Worm (Caenorhabditis elegans) whole organism, L3 larva: ENCODE data around the gene T04H1.13.

Source experiments
- egl-5 ChIP-seq: fragments of 150-350 bp; optimal IDR thresholded peaks from 2 replicates; lab custom pipeline; 2017; ENCODE audit warnings: missing biosample characterization, missing genetic modification reagents, missing genetic modification characterization, inconsistent platforms
- elt-2 ChIP-seq: sonication (generic microtip); optimal IDR thresholded peaks from 2 replicates; lab custom pipeline; 2016; ENCODE audit warnings: missing genetic modification reagents, mild to moderate bottlenecking, missing genetic modification characterization, missing compliant biosample characterization
- fkh-10 ChIP-seq: sonication (generic microtip); optimal IDR thresholded peaks from 2 replicates; lab custom pipeline; 2017; ENCODE audit warnings: missing biosample characterization, missing genetic modification reagents, missing genetic modification characterization
- jun-1 ChIP-seq: fragments of 150-350 bp; optimal IDR thresholded peaks from 2 replicates; lab custom pipeline; 2014; ENCODE audit warnings: missing biosample characterization, missing genetic modification reagents, missing genetic modification characterization
- nhr-11 ChIP-seq: fragments of 150-350 bp; optimal IDR thresholded peaks from 2 replicates; lab custom pipeline; 2014; ENCODE audit warnings: missing biosample characterization, missing genetic modification characterization
- nhr-12 ChIP-seq: fragments of 150-350 bp; optimal IDR thresholded peaks from 2 replicates; lab custom pipeline; 2014; ENCODE audit warnings: missing biosample characterization, missing genetic modification characterization
- nhr-43 ChIP-seq: sonication (generic microtip); optimal IDR thresholded peaks from 2 replicates; lab custom pipeline; 2016; ENCODE audit warnings: mild to moderate bottlenecking, missing genetic modification characterization, missing compliant biosample characterization; ENCODE audit not compliant: poor library complexity, severe bottlenecking
- nhr-76 ChIP-seq: fragments of 150-350 bp; sonication (generic microtip); optimal IDR thresholded peaks from 5 replicates; lab custom pipeline; 2014; ENCODE audit warnings: missing biosample characterization, missing genetic modification characterization
- pha-4 ChIP-seq: fragments of 150-350 bp; optimal IDR thresholded peaks from 2 replicates; lab custom pipeline; 2014; ENCODE audit warnings: missing biosample characterization, missing genetic modification reagents, missing genetic modification characterization
- unc-39 ChIP-seq: sonication (generic microtip); optimal IDR thresholded peaks from 4 replicates; lab custom pipeline; 2017; ENCODE audit warnings: missing biosample characterization, missing genetic modification characterization
- ztf-11 ChIP-seq: fragments of 150-350 bp; optimal IDR thresholded peaks from 2 replicates; lab custom pipeline; 2014; ENCODE audit warnings: missing biosample characterization, missing genetic modification characterization

The T04H1.13 gene

DNA sequence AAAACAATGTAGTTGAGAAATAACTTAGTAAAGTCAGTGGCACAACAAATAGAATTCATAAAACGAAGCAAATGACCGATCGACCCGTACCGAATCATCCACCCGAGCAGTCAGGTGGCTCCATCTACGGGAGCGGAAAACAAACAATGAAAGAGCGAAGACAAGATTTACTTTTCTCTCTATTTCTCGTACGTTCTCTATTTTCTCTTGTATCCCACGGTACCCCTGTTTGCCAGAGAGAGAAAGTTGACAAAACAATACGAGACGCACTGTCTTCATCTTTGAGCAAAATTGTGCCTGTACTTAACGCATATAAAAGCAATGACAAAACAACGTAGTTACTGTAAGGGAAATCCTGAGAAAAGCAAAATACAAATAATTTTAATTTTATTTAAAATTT lies 48.2 kb downstream of the T04H1.13 start:
- no peak for TF ChIP-seq unc-39
- TF ChIP-seq pha-4 (tag; lab: Kevin White, UChicago), result peak; percentile 89
- TF ChIP-seq ztf-11 (tag; lab: Kevin White, UChicago), result no peak
- no peak for TF ChIP-seq nhr-76
- TF ChIP-seq jun-1 (tag; lab: Kevin White, UChicago), result no peak
- TF ChIP-seq nhr-43 (tag; lab: Kevin White, UChicago), result no peak
- no peak for TF ChIP-seq elt-2 (tag; lab: Kevin White, UChicago)

- TF ChIP-seq nhr-12 (tag; lab: Kevin White, UChicago) (no peak), pha-4 (tag; lab: Kevin White, UChicago) (peak; percentile 43), egl-5 (tag; lab: Kevin White, UChicago) (no peak), nhr-11 (tag; lab: Kevin White, UChicago) (no peak), fkh-10 (GFP tag; lab: Kevin White, UChicago) (no peak)
These were observed 49.0 kb downstream of the T04H1.13 start, which contains the start of gene ZK836.3 for ce11 chrV:12195845-12196244. Gene ZK836.3, minus strand, starts transcription at chrV:12195945.
